Fruit fly (Drosophila melanogaster): ENCODE results near the gene CG3557.

The CG3557 gene

DNA sequence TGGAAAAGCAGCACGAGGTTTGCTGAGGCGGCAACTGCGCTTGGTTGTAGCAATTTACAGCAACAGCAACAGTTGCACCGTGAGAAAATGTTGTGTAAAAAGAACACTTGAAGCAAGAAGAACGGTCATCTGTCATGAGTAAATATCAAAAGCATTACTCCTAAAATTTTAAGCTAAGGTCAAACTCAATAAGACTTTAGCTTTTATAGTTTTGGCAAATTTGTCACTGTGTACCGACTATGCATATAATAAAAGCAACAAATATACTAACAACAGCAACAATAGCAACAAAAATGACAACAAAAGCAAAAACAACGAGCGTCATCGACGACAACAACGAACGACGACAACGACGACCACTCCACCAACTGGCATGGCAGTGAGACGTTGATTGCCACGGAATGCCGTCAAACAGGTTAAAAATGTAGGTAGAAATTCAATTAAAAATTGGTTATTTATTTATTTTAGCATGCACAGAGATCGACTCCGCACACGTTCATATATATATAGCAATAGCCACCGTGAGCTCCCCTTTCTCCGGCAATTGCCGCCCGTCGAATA, 48.0 kb upstream of the CG3557 start (continued):
- TF ChIP-seq CG5245 (GFP tag; optimal IDR thresholded peaks at IDR 0.05) (peak; percentile 90), chm (GFP tag; IDR thresholded peaks at IDR 0.05) (peak; percentile 77; the same call in 1 of the 2 replicates), CG13123 (GFP tag; optimal IDR thresholded peaks at IDR 0.05) (peak; percentile 62), pan (optimal IDR thresholded peaks at IDR 0.05) (no peak), pan (GFP tag; optimal IDR thresholded peaks at IDR 0.05 in 1 of 2, IDR thresholded peaks at IDR 0.05 in 1 of 2) (peak in 1 of 2 experiments; percentile 87), wor (GFP tag; IDR thresholded peaks at IDR 0.05) (peak; percentile 83), cg (GFP tag; optimal IDR thresholded peaks at IDR 0.05) (no peak), TFAM (GFP tag; optimal IDR thresholded peaks at IDR 0.05) (peak; percentile 12), sug (tag; optimal IDR thresholded peaks at IDR 0.05) (peak; percentile 54), tgo (GFP tag; IDR thresholded peaks at IDR 0.05) (peak; percentile 89), CG4707 (GFP tag; optimal IDR thresholded peaks at IDR 0.05) (peak; percentile 80), CG3995 (GFP tag; optimal IDR thresholded peaks at IDR 0.05) (no peak), CG1647 (GFP tag; optimal IDR thresholded peaks at IDR 0.05) (peak; percentile 76), Dip3 (GFP tag; optimal IDR thresholded peaks at IDR 0.05) (peak; percentile 40), corto (GFP tag; optimal IDR thresholded peaks at IDR 0.05) (no peak), C15 (GFP tag; IDR thresholded peaks at IDR 0.05) (no peak), chif (GFP tag; optimal IDR thresholded peaks at IDR 0.05) (peak; percentile 83 to 86), CG16813 (GFP tag; IDR thresholded peaks at IDR 0.05; ENCODE audit: partially characterized antibody) (no peak), CG8478 (optimal IDR thresholded peaks at IDR 0.05) (no peak), CG1832 (GFP tag; optimal IDR thresholded peaks at IDR 0.05) (no peak), Awh (GFP tag; IDR thresholded peaks at IDR 0.05) (peak; percentile 74), CG17802 (tag; optimal IDR thresholded peaks at IDR 0.05) (peak; percentile 54), CG9817 (tag; optimal IDR thresholded peaks at IDR 0.05) (peak; percentile 82), CG11696 (GFP tag; IDR thresholded peaks at IDR 0.05) (peak; percentile 48), CG1529 (GFP tag; optimal IDR thresholded peaks at IDR 0.05) (peak; percentile 89), CG12104 (GFP tag; optimal IDR thresholded peaks at IDR 0.05) (peak; percentile 69), Rx (GFP tag; IDR thresholded peaks at IDR 0.05) (peak; percentile 90), CG12155 (GFP tag; optimal IDR thresholded peaks at IDR 0.05) (peak; percentile 66), org-1 (GFP tag; optimal IDR thresholded peaks at IDR 0.05) (peak; percentile 77), Opbp (GFP tag; IDR thresholded peaks at IDR 0.05; ENCODE audit: partially characterized antibody) (no peak), so (GFP tag; IDR thresholded peaks at IDR 0.05) (peak; percentile 86), CG9437 (GFP tag; optimal IDR thresholded peaks at IDR 0.05) (peak; percentile 60), CG4820 (GFP tag; optimal IDR thresholded peaks at IDR 0.05) (peak; percentile 84), CG8089 (GFP tag; optimal IDR thresholded peaks at IDR 0.05) (peak; percentile 75), rib (GFP tag; IDR thresholded peaks at IDR 0.05) (peak; percentile 53; the same call in 1 of the 2 replicates), maf-S (GFP tag; optimal IDR thresholded peaks at IDR 0.05) (peak; percentile 76), ase (GFP tag; IDR thresholded peaks at IDR 0.05) (peak; percentile 81), jumu (GFP tag; optimal IDR thresholded peaks at IDR 0.05) (peak; percentile 83), fd64A (GFP tag; optimal IDR thresholded peaks at IDR 0.05) (peak; percentile 56), Gug (GFP tag; IDR thresholded peaks at IDR 0.05) (peak; percentile 68; the same call in 3 of the 4 replicates), lilli (GFP tag; optimal IDR thresholded peaks at IDR 0.05) (peak; percentile 73), mld (GFP tag; IDR thresholded peaks at IDR 0.05; ENCODE audit: partially characterized antibody) (no peak), luna (GFP tag; optimal IDR thresholded peaks at IDR 0.05) (no peak), al (GFP tag; IDR thresholded peaks at IDR 0.05) (peak; percentile 59), Nf-YA (GFP tag; IDR thresholded peaks at IDR 0.05) (peak; percentile 75), BEAF-32 (GFP tag; optimal IDR thresholded peaks at IDR 0.05) (no peak), CG11723 (GFP tag; optimal IDR thresholded peaks at IDR 0.05) (peak; percentile 72), slbo (GFP tag; IDR thresholded peaks at IDR 0.05) (peak; percentile 75), CG10565 (GFP tag; optimal IDR thresholded peaks at IDR 0.05) (no peak), ewg (GFP tag; optimal IDR thresholded peaks at IDR 0.05) (peak; percentile 83), Hsf (GFP tag; optimal IDR thresholded peaks at IDR 0.05) (peak; percentile 84), HLH3B (GFP tag; IDR thresholded peaks at IDR 0.05) (peak; percentile 91)

Data from whole organism, embryonic.